Fruit fly (Drosophila melanogaster): ENCODE data around the gene Spase22-23.
A peak's percentile ranks its signal among the peaks of the same experiment; 100 is the strongest.

The Spase22-23 gene

DNA sequence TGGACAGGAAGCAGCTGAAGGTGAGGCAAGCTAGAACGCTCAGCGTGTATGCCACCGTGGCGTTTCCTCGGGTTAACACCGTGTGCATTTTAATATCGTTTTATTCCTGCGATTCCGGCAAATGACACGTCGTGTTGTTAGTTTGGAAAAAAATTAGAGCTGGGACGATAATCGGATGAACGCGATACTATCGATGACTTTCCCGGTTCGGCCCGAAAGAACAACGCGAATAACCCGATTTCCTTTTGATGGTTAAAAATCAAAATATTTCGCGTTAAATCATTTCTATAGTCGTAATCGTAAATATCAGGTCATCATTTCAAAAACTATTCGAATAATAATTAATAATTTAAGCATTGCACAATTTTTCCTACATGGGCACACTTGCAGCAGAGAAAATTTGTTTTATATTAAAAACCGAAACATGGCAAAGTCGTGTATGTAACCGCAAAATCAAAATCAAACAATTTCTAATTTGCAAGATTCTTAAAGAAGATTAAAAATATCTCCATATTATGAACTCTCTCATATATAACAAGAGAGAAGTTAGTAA, at the start of gene Spase22-23:
TSS of gene Spase22-23 (minus strand) at position 166 of the 553 bp plus-strand sequence.
- peak; percentile 90 for TF ChIP-seq BEAF-32 (GFP tag; optimal IDR thresholded peaks at IDR 0.05)
- no peak for TF ChIP-seq GATAe (GFP tag; conservative IDR thresholded peaks at IDR 0.05)
- peak; percentile 82 for TF ChIP-seq MESR4 (GFP tag; optimal IDR thresholded peaks at IDR 0.05)
- TF ChIP-seq CG42726 (GFP tag; IDR thresholded peaks at IDR 0.05; ENCODE audit: partially characterized antibody): peak; percentile 94
- peak; percentile 10; the same call in 1 of the 4 replicates for TF ChIP-seq Gug (GFP tag; IDR thresholded peaks at IDR 0.05)
- TF ChIP-seq Myb (GFP tag; optimal IDR thresholded peaks at IDR 0.05): peak; percentile 51
- peak; percentile 93 for TF ChIP-seq CG7963 (GFP tag; IDR thresholded peaks at IDR 0.05; ENCODE audit: partially characterized antibody)
- TF ChIP-seq Deaf1 (tag; optimal IDR thresholded peaks at IDR 0.05): no peak
- TF ChIP-seq Sry-δ (GFP tag; optimal IDR thresholded peaks at IDR 0.05): peak; percentile 83
- no peak for TF ChIP-seq ro (GFP tag; IDR thresholded peaks at IDR 0.05)
- TF ChIP-seq Ets65A (GFP tag): peak; percentile 81
- peak; percentile 92 for TF ChIP-seq hbn (GFP tag; IDR thresholded peaks at IDR 0.05; ENCODE audit: partially characterized antibody)
- TF ChIP-seq CG6791 (GFP tag; IDR thresholded peaks at IDR 0.05; ENCODE audit: partially characterized antibody): peak; percentile 98
- TF ChIP-seq HLH4C (GFP tag; IDR thresholded peaks at IDR 0.05; ENCODE audit: partially characterized antibody): peak; percentile 92
- TF ChIP-seq CG2129 (GFP tag; IDR thresholded peaks at IDR 0.05; ENCODE audit: partially characterized antibody): peak; percentile 89
- TF ChIP-seq Dll (GFP tag; IDR thresholded peaks at IDR 0.05; ENCODE audit: partially characterized antibody): peak; percentile 92
- no peak for TF ChIP-seq CG15269 (tag; optimal IDR thresholded peaks at IDR 0.05)
- TF ChIP-seq CG15073 (GFP tag; optimal IDR thresholded peaks at IDR 0.05): peak; percentile 10
- TF ChIP-seq jigr1 (GFP tag; IDR thresholded peaks at IDR 0.05): no peak
- TF ChIP-seq ato (GFP tag; IDR thresholded peaks at IDR 0.05; ENCODE audit: partially characterized antibody): peak; percentile 89
- peak; percentile 92 for TF ChIP-seq hb (GFP tag; IDR thresholded peaks at IDR 0.05; ENCODE audit: partially characterized antibody)
- 0 out of 2 replicates have a peak, but pooled peaks have one; percentile 19 for TF ChIP-seq slbo (GFP tag; IDR thresholded peaks at IDR 0.05)
- TF ChIP-seq bbx (GFP tag; IDR thresholded peaks at IDR 0.05; ENCODE audit: partially characterized antibody): peak; percentile 97
- no peak for TF ChIP-seq ab (GFP tag; optimal IDR thresholded peaks at IDR 0.05)
- peak; percentile 24; the same call in 1 of the 2 replicates for TF ChIP-seq Rfx (GFP tag; IDR thresholded peaks at IDR 0.05)
- no peak for TF ChIP-seq Dp (GFP tag; optimal IDR thresholded peaks at IDR 0.05)
- TF ChIP-seq ci (GFP tag; IDR thresholded peaks at IDR 0.05): 0 out of 3 replicates have a peak, but pooled peaks have one; percentile 20
- TF ChIP-seq Doc3 (GFP tag; IDR thresholded peaks at IDR 0.05; ENCODE audit: partially characterized antibody): peak; percentile 89
- TF ChIP-seq CG8924 (tag; optimal IDR thresholded peaks at IDR 0.05): peak; percentile 16
- peak; percentile 95 for TF ChIP-seq CG34224 (GFP tag; IDR thresholded peaks at IDR 0.05; ENCODE audit: partially characterized antibody)
- no peak for TF ChIP-seq CG11504 (tag; optimal IDR thresholded peaks at IDR 0.05)
- TF ChIP-seq inv (GFP tag; IDR thresholded peaks at IDR 0.05; ENCODE audit: partially characterized antibody): peak; percentile 92
- TF ChIP-seq lola (GFP tag; optimal IDR thresholded peaks at IDR 0.05): peak in 1 of 3 experiments; percentile 32
- TF ChIP-seq vnd (GFP tag; IDR thresholded peaks at IDR 0.05; ENCODE audit: partially characterized antibody): peak; percentile 91
- TF ChIP-seq tap (tag; optimal IDR thresholded peaks at IDR 0.05): no peak
- TF ChIP-seq unc-4 (GFP tag; IDR thresholded peaks at IDR 0.05; ENCODE audit: partially characterized antibody): peak; percentile 89
- TF ChIP-seq CG13287 (GFP tag; IDR thresholded peaks at IDR 0.05; ENCODE audit: partially characterized antibody): peak; percentile 94
- TF ChIP-seq amos (GFP tag; IDR thresholded peaks at IDR 0.05; ENCODE audit: partially characterized antibody): peak; percentile 97
- TF ChIP-seq pzg (GFP tag; optimal IDR thresholded peaks at IDR 0.05): peak; percentile 20
- peak; percentile 44 for TF ChIP-seq MBD-R2 (GFP tag; IDR thresholded peaks at IDR 0.05)
- TF ChIP-seq CG34422 (GFP tag; IDR thresholded peaks at IDR 0.05): peak; percentile 17; the same call in 1 of the 3 replicates
- peak; percentile 97 for TF ChIP-seq mld (GFP tag; IDR thresholded peaks at IDR 0.05; ENCODE audit: partially characterized antibody)
- TF ChIP-seq jumu (GFP tag; optimal IDR thresholded peaks at IDR 0.05): no peak
- peak; percentile 94 for TF ChIP-seq Bgb (GFP tag; IDR thresholded peaks at IDR 0.05; ENCODE audit: partially characterized antibody)
- TF ChIP-seq Opbp (GFP tag; IDR thresholded peaks at IDR 0.05; ENCODE audit: partially characterized antibody): peak; percentile 96
- peak; percentile 96 for TF ChIP-seq Scr (GFP tag; IDR thresholded peaks at IDR 0.05; ENCODE audit: partially characterized antibody)
